Worm (Caenorhabditis elegans) whole organism, early embryonic: ENCODE measurements around the gene E04F6.6.

Experiments used
- B0310.2 ChIP-seq: sonication (generic microtip); optimal IDR thresholded peaks from 2 replicates; lab custom pipeline; 2016; ENCODE audit warnings: mild to moderate bottlenecking, missing genetic modification characterization, missing compliant biosample characterization
- F13C5.2 ChIP-seq: sonication (generic microtip); optimal IDR thresholded peaks from 2 replicates; lab custom pipeline; 2017; ENCODE audit warnings: mild to moderate bottlenecking, missing genetic modification characterization, inconsistent platforms, missing compliant biosample characterization
- aly-1 ChIP-seq: sonication (generic microtip); optimal IDR thresholded peaks from 2 replicates; lab custom pipeline; 2016; ENCODE audit warnings: missing genetic modification characterization, missing compliant biosample characterization
- ama-1 ChIP-seq: fragments of 150-350 bp; optimal IDR thresholded peaks from 2 replicates; lab custom pipeline; 2014
- ceh-13 ChIP-seq: fragments of 200-800 bp; sonication (Bioruptor generic); optimal IDR thresholded peaks from 2 replicates; lab custom pipeline; 2018; ENCODE audit warnings: mild to moderate bottlenecking, missing genetic modification characterization, missing compliant biosample characterization
- ceh-36 ChIP-seq: sonication (generic microtip); optimal IDR thresholded peaks from 2 replicates; lab custom pipeline; 2016; ENCODE audit warnings: missing genetic modification characterization, inconsistent platforms, missing compliant biosample characterization
- ets-7 ChIP-seq: sonication (generic microtip); optimal IDR thresholded peaks from 2 replicates; lab custom pipeline; 2016; ENCODE audit warnings: missing genotype, missing genetic modification characterization, missing compliant biosample characterization
- flt-1 ChIP-seq: fragments of 200-800 bp; sonication (Bioruptor generic); IDR thresholded peaks from 2 replicates; pipeline ENCODE4 v1.3.6; 2022; ENCODE audit warnings: missing genetic modification characterization, missing compliant biosample characterization
- hmbx-1 ChIP-seq: sonication (generic microtip); optimal IDR thresholded peaks from 2 replicates; lab custom pipeline; 2016; ENCODE audit warnings: mild to moderate bottlenecking, missing genetic modification characterization, missing compliant biosample characterization
- hmg-4 ChIP-seq: fragments of 200-800 bp; sonication (Bioruptor generic); optimal IDR thresholded peaks from 2 replicates; lab custom pipeline; 2018; ENCODE audit warnings: mild to moderate bottlenecking, missing genetic modification characterization, missing compliant biosample characterization
- pes-1 ChIP-seq: fragments of 200-800 bp; sonication (Bioruptor generic); IDR thresholded peaks from 2 replicates; pipeline ENCODE4 v1.3.6; 2022; ENCODE audit warnings: missing genetic modification reagents, missing genetic modification characterization, missing compliant biosample characterization
- scrt-1 ChIP-seq: fragments of 200-800 bp; sonication (Bioruptor generic); IDR thresholded peaks from 2 replicates; pipeline ENCODE4 v1.3.6; 2022; ENCODE audit warnings: missing genetic modification characterization, missing compliant biosample characterization
- tbx-37 ChIP-seq: fragments of 200-800 bp; sonication (Bioruptor generic); conservative IDR thresholded peaks from 2 replicates; pipeline ENCODE4 v1.3.6; 2022; ENCODE audit warnings: missing genetic modification reagents, missing genetic modification characterization, missing compliant biosample characterization
- tra-4 ChIP-seq: sonication (generic microtip); optimal IDR thresholded peaks from 2 replicates; lab custom pipeline; 2017; ENCODE audit warnings: missing genetic modification characterization, missing compliant biosample characterization

The E04F6.6 gene

ce11 chrII:7148099-7148498 lies 51.3 kb downstream of the E04F6.6 start, which contains the start of gene T07F8.1:
Gene T07F8.1 (plus strand): TSS chrII:7148399.
- TF ChIP-seq scrt-1 (GFP tag; lab: Robert Waterston, UW): no peak
- no peak for TF ChIP-seq pes-1
- TF ChIP-seq B0310.2 (tag; lab: Kevin White, UChicago): no peak
- TF ChIP-seq hmg-4 (GFP tag; lab: Kevin White, UChicago): no peak
- no peak for TF ChIP-seq tbx-37 (GFP tag; lab: Robert Waterston, UW)
- TF ChIP-seq aly-1: no peak
- no peak for TF ChIP-seq flt-1 (GFP tag; lab: Robert Waterston, UW)
- no peak for TF ChIP-seq tra-4 (tag; lab: Kevin White, UChicago)
- no peak for TF ChIP-seq F13C5.2 (tag; lab: Kevin White, UChicago)
- TF ChIP-seq ceh-36 (tag; lab: Kevin White, UChicago): no peak
- no peak for TF ChIP-seq hmbx-1 (tag; lab: Kevin White, UChicago)
- TF ChIP-seq ceh-13: no peak
- TF ChIP-seq ama-1 (lab: Kevin White, UChicago): no peak
- TF ChIP-seq ets-7 (tag; lab: Kevin White, UChicago): no peak

- no peak for TF ChIP-seq hmbx-1 (tag; lab: Kevin White, UChicago)
- no peak for TF ChIP-seq F13C5.2 (tag; lab: Kevin White, UChicago)
- TF ChIP-seq scrt-1 (GFP tag; lab: Robert Waterston, UW): no peak
- no peak for TF ChIP-seq hmg-4 (GFP tag; lab: Kevin White, UChicago)
Measured at ce11 chrII:7147550-7147949, 51.8 kb downstream of the E04F6.6 start.
